Worm (Caenorhabditis elegans) whole organism, young adult: Measurements from ENCODE around the gene noca-1.

Experiments
- F49E8.2 ChIP-seq: sonication (generic microtip); optimal IDR thresholded peaks from 3 replicates; lab custom pipeline; 2017; ENCODE audit warnings: missing genetic modification characterization, mild to moderate bottlenecking, missing compliant biosample characterization, antibody characterized with exemption, moderate library complexity; ENCODE audit not compliant: insufficient read depth
- ama-1 ChIP-seq, 3 experiments: fragments of 150-350 bp in 1 of 3; sonication (generic microtip) in 2 of 3; optimal IDR thresholded peaks; 2 replicates each; lab custom pipeline; 2014 to 2018; ENCODE audit warnings: missing biosample characterization in 2 of 3, missing genetic modification characterization in 2 of 3, missing genetic modification reagents in 2 of 3
- attf-5 ChIP-seq: fragments of 200-800 bp; sonication (Bioruptor generic); optimal IDR thresholded peaks from 2 replicates; lab custom pipeline; 2018; ENCODE audit warnings: mild to moderate bottlenecking, missing genetic modification characterization, missing compliant biosample characterization
- efl-1 ChIP-seq: fragments of 150-350 bp; optimal IDR thresholded peaks from 2 replicates; lab custom pipeline; 2014; ENCODE audit warnings: missing biosample characterization, missing genetic modification reagents, missing genetic modification characterization
- nfya-1 ChIP-seq: sonication (generic microtip); optimal IDR thresholded peaks from 2 replicates; lab custom pipeline; 2017; ENCODE audit warnings: antibody characterized with exemption, missing compliant biosample characterization, missing genetic modification characterization, borderline replicate concordance; ENCODE audit not compliant: insufficient read depth
- pha-4 ChIP-seq: fragments of 150-350 bp; sonication (generic microtip); optimal IDR thresholded peaks from 2 replicates; lab custom pipeline; 2014; ENCODE audit warnings: missing biosample characterization, missing genetic modification reagents, missing genetic modification characterization
- repo-1 ChIP-seq: sonication (generic microtip); optimal IDR thresholded peaks from 2 replicates; lab custom pipeline; 2017; ENCODE audit warnings: mild to moderate bottlenecking, missing genetic modification characterization, missing compliant biosample characterization
- sea-2 ChIP-seq: fragments of 200-800 bp; sonication (Bioruptor generic); IDR thresholded peaks from 2 replicates; pipeline ENCODE4 v1.3.6; 2022; ENCODE audit warnings: missing genetic modification characterization, missing compliant biosample characterization
- snpc-4 ChIP-seq, 5 experiments: fragments of 150-350 bp in 1 of 5; sonication (generic microtip) in 4 of 5; optimal IDR thresholded peaks; 2 replicates each; lab custom pipeline; 2014 to 2018; ENCODE audit warnings: missing genetic modification characterization in 5 of 5, missing biosample characterization in 3 of 5, antibody characterized with exemption in 2 of 5, mild to moderate bottlenecking in 2 of 5, missing compliant biosample characterization in 2 of 5, missing genotype in 2 of 5, moderate library complexity in 2 of 5, missing genetic modification reagents in 1 of 5
- sptf-2 ChIP-seq: fragments of 200-800 bp; sonication (Bioruptor generic); optimal IDR thresholded peaks from 2 replicates; lab custom pipeline; 2018; ENCODE audit warnings: mild to moderate bottlenecking, missing genetic modification characterization, missing compliant biosample characterization
- unc-62 ChIP-seq: fragments of 150-350 bp; optimal IDR thresholded peaks from 2 replicates; lab custom pipeline; 2014; ENCODE audit warnings: missing biosample characterization, missing genetic modification reagents, missing genetic modification characterization
- zim-3 ChIP-seq: sonication (generic microtip); optimal IDR thresholded peaks from 2 replicates; lab custom pipeline; 2017; ENCODE audit warnings: mild to moderate bottlenecking, missing genetic modification characterization, moderate library complexity, missing compliant biosample characterization
- ztf-28 ChIP-seq: fragments of 200-800 bp; sonication (Bioruptor generic); IDR thresholded peaks from 2 replicates; pipeline ENCODE4 v1.3.6; 2022; ENCODE audit warnings: missing genetic modification reagents, missing genetic modification characterization, missing compliant biosample characterization

ce11 chrV:13111599-13112191 is 41.0 kb upstream of the noca-1 start:
- TF ChIP-seq sptf-2 (GFP tag; lab: Kevin White, UChicago) (no peak), repo-1 (tag; lab: Kevin White, UChicago) (no peak), unc-62 (no peak), sea-2 (GFP tag; lab: Robert Waterston, UW) (no peak), nfya-1 (tag; lab: Kevin White, UChicago) (no peak), snpc-4 (GFP tag; optimal IDR thresholded peaks at IDR 0.05; lab: Kevin White, UChicago) (no peak), snpc-4 (tag; optimal IDR thresholded peaks at IDR 0.05; lab: Kevin White, UChicago) (no peak), efl-1 (GFP tag; lab: Kevin White, UChicago) (no peak), zim-3 (tag; lab: Kevin White, UChicago) (no peak), ztf-28 (no peak), attf-5 (GFP tag; lab: Kevin White, UChicago) (no peak), F49E8.2 (tag; lab: Kevin White, UChicago) (no peak), ama-1 (optimal IDR thresholded peaks at IDR 0.05; lab: Kevin White, UChicago) (no peak), ama-1 (GFP tag; optimal IDR thresholded peaks at IDR 0.05; lab: Kevin White, UChicago) (no peak), pha-4 (tag; lab: Kevin White, UChicago) (no peak)
